Fruit fly (Drosophila melanogaster): ENCODE results near the gene Sfmbt.

Gene Sfmbt

DNA sequence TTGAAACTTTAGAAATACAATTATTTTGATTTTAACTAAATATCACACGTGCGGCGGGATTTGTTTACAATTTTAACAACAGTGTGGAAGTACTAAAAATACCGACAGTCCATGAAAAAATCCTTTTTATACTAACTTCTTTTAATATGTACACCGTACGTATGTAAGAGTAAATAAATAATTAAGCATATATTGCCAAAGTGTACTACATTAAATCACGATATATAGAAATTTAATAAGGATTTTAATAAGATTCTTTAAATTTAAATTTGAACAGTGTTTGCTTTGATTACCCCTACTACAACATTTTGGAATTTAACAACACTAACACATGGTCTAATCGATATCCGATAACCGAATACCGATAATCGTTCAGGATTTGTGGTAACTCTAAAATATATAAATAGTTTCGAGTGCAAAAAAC, 45.7 kb upstream of the Sfmbt start, which contains the start of the genes Ski6 and CG16812 (continued):
- TF ChIP-seq kah (GFP tag; optimal IDR thresholded peaks at IDR 0.05) (no peak), Aef1 (GFP tag; IDR thresholded peaks at IDR 0.05) (peak; percentile 24; the same call in 2 of the 3 replicates), CG1602 (GFP tag; optimal IDR thresholded peaks at IDR 0.05) (peak; percentile 60), Doc3 (GFP tag; IDR thresholded peaks at IDR 0.05; ENCODE audit: partially characterized antibody) (no peak; the same call in 2 of the 3 replicates), CG43689 (GFP tag; IDR thresholded peaks at IDR 0.05) (no peak), salm (tag; optimal IDR thresholded peaks at IDR 0.05) (peak; percentile 20), stc (GFP tag; IDR thresholded peaks at IDR 0.05) (peak; percentile 65), sna (GFP tag; IDR thresholded peaks at IDR 0.05; ENCODE audit: partially characterized antibody) (0 out of 2 replicates have a peak, but pooled peaks have one; percentile 21), Bdp1 (GFP tag; optimal IDR thresholded peaks at IDR 0.05) (no peak), HHEX (GFP tag; optimal IDR thresholded peaks at IDR 0.05) (peak; percentile 28), CG14965 (GFP tag; optimal IDR thresholded peaks at IDR 0.05; ENCODE audit: borderline replicate concordance) (no peak), CG11247 (GFP tag; IDR thresholded peaks at IDR 0.05) (peak; percentile 52; the same call in 1 of the 2 replicates), pzg (GFP tag; optimal IDR thresholded peaks at IDR 0.05) (peak; percentile 61), CG1024 (GFP tag; IDR thresholded peaks at IDR 0.05) (peak; percentile 22; the same call in 1 of the 2 replicates), jing (GFP tag; optimal IDR thresholded peaks at IDR 0.05) (no peak), Rx (GFP tag; IDR thresholded peaks at IDR 0.05) (0 out of 2 replicates have a peak, but pooled peaks have one; percentile 41), CG5953 (GFP tag; IDR thresholded peaks at IDR 0.05) (no peak), YL-1 (GFP tag; optimal IDR thresholded peaks at IDR 0.05) (peak; percentile 66), CG13775 (GFP tag; optimal IDR thresholded peaks at IDR 0.05) (peak; percentile 65), Dfd (GFP tag; optimal IDR thresholded peaks at IDR 0.05) (no peak), schlank (tag; optimal IDR thresholded peaks at IDR 0.05) (no peak), CG7839 (tag; optimal IDR thresholded peaks at IDR 0.05) (no peak), CG10979 (tag; optimal IDR thresholded peaks at IDR 0.05) (peak; percentile 67), CG2678 (tag; optimal IDR thresholded peaks at IDR 0.05) (no peak), Fer1 (GFP tag; optimal IDR thresholded peaks at IDR 0.05) (no peak), gem (tag; optimal IDR thresholded peaks at IDR 0.05) (peak; percentile 89), CG10147 (GFP tag; optimal IDR thresholded peaks at IDR 0.05) (no peak), ase (GFP tag; IDR thresholded peaks at IDR 0.05) (peak; percentile 65; the same call in 2 of the 3 replicates), CG3065 (GFP tag; optimal IDR thresholded peaks at IDR 0.05) (peak; percentile 10), CG12155 (GFP tag; optimal IDR thresholded peaks at IDR 0.05) (peak; percentile 77), Deaf1 (tag; optimal IDR thresholded peaks at IDR 0.05) (no peak), klu (GFP tag; IDR thresholded peaks at IDR 0.05) (peak; percentile 8; the same call in 1 of the 2 replicates), CG17359 (tag; optimal IDR thresholded peaks at IDR 0.05) (peak; percentile 78), CG3163 (GFP tag; optimal IDR thresholded peaks at IDR 0.05) (no peak), Lpt (GFP tag; optimal IDR thresholded peaks at IDR 0.05) (no peak), shn (GFP tag; optimal IDR thresholded peaks at IDR 0.05) (no peak), Camta (GFP tag; optimal IDR thresholded peaks at IDR 0.05) (peak; percentile 48), CG6689 (GFP tag; IDR thresholded peaks at IDR 0.05) (peak; percentile 68), jumu (GFP tag; optimal IDR thresholded peaks at IDR 0.05) (no peak), repo (GFP tag; optimal IDR thresholded peaks at IDR 0.05) (no peak), CG11696 (GFP tag; IDR thresholded peaks at IDR 0.05) (0 out of 2 replicates have a peak, but pooled peaks have one; percentile 36), Myb (GFP tag; optimal IDR thresholded peaks at IDR 0.05) (no peak), pan (optimal IDR thresholded peaks at IDR 0.05) (no peak), pan (GFP tag; optimal IDR thresholded peaks at IDR 0.05 in 1 of 2, IDR thresholded peaks at IDR 0.05 in 1 of 2) (peak in 1 of 2 experiments; percentile 67), pfk (GFP tag; optimal IDR thresholded peaks at IDR 0.05) (no peak), CG11695 (GFP tag; IDR thresholded peaks at IDR 0.05) (peak; percentile 48; the same call in 1 of the 3 replicates), cato (GFP tag; optimal IDR thresholded peaks at IDR 0.05; ENCODE audit: borderline replicate concordance) (peak; percentile 34), CG10959 (GFP tag; IDR thresholded peaks at IDR 0.05) (no peak), CG1233 (GFP tag; optimal IDR thresholded peaks at IDR 0.05) (peak; percentile 25), CG31388 (GFP tag; optimal IDR thresholded peaks at IDR 0.05) (no peak), CG17829 (tag; optimal IDR thresholded peaks at IDR 0.05) (peak; percentile 87)
